Fruit fly (Drosophila melanogaster): Measurements from ENCODE around the gene CG32277.

CG32277 gene

dm6 chr3L:3157651-3158050, 47.6 kb downstream of the CG32277 start:
- TF ChIP-seq svp (GFP tag) (no peak), CG32006 (GFP tag; optimal IDR thresholded peaks at IDR 0.05) (no peak), Sox15 (GFP tag; optimal IDR thresholded peaks at IDR 0.05) (no peak), fd59A (GFP tag; optimal IDR thresholded peaks at IDR 0.05) (no peak), Sox102F (GFP tag; optimal IDR thresholded peaks at IDR 0.05) (no peak), Ets96B (tag; optimal IDR thresholded peaks at IDR 0.05) (no peak), CG4318 (GFP tag; optimal IDR thresholded peaks at IDR 0.05) (no peak), esn (GFP tag; optimal IDR thresholded peaks at IDR 0.05) (no peak), CG3919 (GFP tag; optimal IDR thresholded peaks at IDR 0.05) (no peak)
